Worm (Caenorhabditis elegans) whole organism, L4 larva: ENCODE results near the gene srg-38.

Experiments
- F37D6.2 ChIP-seq: sonication (generic microtip); optimal IDR thresholded peaks from 2 replicates; lab custom pipeline; 2016; ENCODE audit warnings: mild to moderate bottlenecking, missing genetic modification characterization, missing compliant biosample characterization
- R02D3.7 ChIP-seq: fragments of 150-350 bp; sonication (generic microtip); optimal IDR thresholded peaks from 3 replicates; lab custom pipeline; 2014; ENCODE audit warnings: missing biosample characterization, missing genetic modification characterization
- T20F7.1 ChIP-seq: fragments of 200-800 bp; sonication (Bioruptor generic); optimal IDR thresholded peaks from 2 replicates; lab custom pipeline; 2018; ENCODE audit warnings: mild to moderate bottlenecking, missing genetic modification characterization, missing compliant biosample characterization
- T26A8.4 ChIP-seq: fragments of 200-800 bp; sonication (Bioruptor generic); IDR thresholded peaks from 2 replicates; pipeline ENCODE4 v1.3.6; 2022; ENCODE audit warnings: missing genetic modification characterization, missing compliant biosample characterization
- Y105C5A.15 ChIP-seq: fragments of 200-800 bp; sonication (Bioruptor generic); IDR thresholded peaks from 2 replicates; pipeline ENCODE4 v1.3.6; 2022; ENCODE audit warnings: missing genetic modification characterization, missing compliant biosample characterization
- Y5F2A.4 ChIP-seq: fragments of 200-800 bp; sonication (Bioruptor generic); optimal IDR thresholded peaks from 2 replicates; lab custom pipeline; 2018; ENCODE audit warnings: mild to moderate bottlenecking, missing genetic modification characterization, missing compliant biosample characterization
- ZK337.2 ChIP-seq: fragments of 200-800 bp; sonication (Bioruptor generic); IDR thresholded peaks from 2 replicates; pipeline ENCODE4 v1.3.6; 2022; ENCODE audit warnings: missing genetic modification reagents, missing genetic modification characterization, missing compliant biosample characterization
- ZK546.5 ChIP-seq, 2 experiments: sonication (generic microtip); optimal IDR thresholded peaks; 2 replicates each; lab custom pipeline; 2017; ENCODE audit warnings: missing biosample characterization in 2 of 2, missing genetic modification characterization in 2 of 2
- aha-1 ChIP-seq: fragments of 150-350 bp; peaks from one replicate; lab custom pipeline; 2014; ENCODE audit warnings: missing biosample characterization, missing genetic modification characterization
- aly-2 ChIP-seq: sonication (generic microtip); optimal IDR thresholded peaks from 2 replicates; lab custom pipeline; 2018; ENCODE audit warnings: missing biosample characterization, missing genetic modification characterization
- ama-1 ChIP-seq: fragments of 150-350 bp; optimal IDR thresholded peaks from 2 replicates; lab custom pipeline; 2014; ENCODE audit warnings: inconsistent platforms, mixed read lengths
- arid-1 ChIP-seq: fragments of 200-800 bp; sonication (Bioruptor generic); conservative IDR thresholded peaks from 2 replicates; pipeline ENCODE4 v1.3.6; 2022; ENCODE audit warnings: missing genetic modification reagents, missing genetic modification characterization, missing compliant biosample characterization
- ceh-44 ChIP-seq: fragments of 200-800 bp; sonication (Bioruptor generic); IDR thresholded peaks from 2 replicates; pipeline ENCODE4 v1.3.6; 2022; ENCODE audit warnings: missing genetic modification reagents, missing genetic modification characterization, missing compliant biosample characterization
- ceh-62 ChIP-seq: sonication (generic microtip); optimal IDR thresholded peaks from 2 replicates; lab custom pipeline; 2017; ENCODE audit warnings: missing biosample characterization, missing genetic modification characterization
- cey-2 ChIP-seq: sonication (generic microtip); optimal IDR thresholded peaks from 3 replicates; lab custom pipeline; 2017; ENCODE audit warnings: missing genetic modification characterization, mild to moderate bottlenecking, missing compliant biosample characterization, antibody characterized with exemption, borderline replicate concordance; ENCODE audit not compliant: insufficient read depth
- daf-16 ChIP-seq, 3 experiments: sonication (generic microtip); optimal IDR thresholded peaks; 2 replicates each; lab custom pipeline; 2016 to 2017; ENCODE audit warnings: missing genetic modification characterization in 3 of 3, missing genetic modification reagents in 3 of 3, mild to moderate bottlenecking in 2 of 3, missing compliant biosample characterization in 2 of 3, missing biosample characterization in 1 of 3, moderate library complexity in 1 of 3
- daf-19 ChIP-seq: fragments of 200-800 bp; sonication (Bioruptor generic); conservative IDR thresholded peaks from 2 replicates; pipeline ENCODE4 v1.3.6; 2022; ENCODE audit warnings: missing genetic modification characterization, missing compliant biosample characterization
- dmd-8 ChIP-seq: fragments of 200-800 bp; sonication (Bioruptor generic); IDR thresholded peaks from 2 replicates; pipeline ENCODE4 v1.3.6; 2022; ENCODE audit warnings: missing genetic modification characterization, missing compliant biosample characterization
- dmd-9 ChIP-seq: fragments of 200-800 bp; sonication (Bioruptor generic); IDR thresholded peaks from 2 replicates; pipeline ENCODE4 v1.3.6; 2022; ENCODE audit warnings: missing genetic modification reagents, missing genetic modification characterization, missing compliant biosample characterization
- duxl-1 ChIP-seq: sonication (generic microtip); optimal IDR thresholded peaks from 2 replicates; lab custom pipeline; 2016; ENCODE audit warnings: mild to moderate bottlenecking, missing genetic modification characterization, moderate library complexity, missing compliant biosample characterization; ENCODE audit not compliant: poor library complexity
- dve-1 ChIP-seq: sonication (generic microtip); optimal IDR thresholded peaks from 2 replicates; lab custom pipeline; 2017; ENCODE audit warnings: antibody characterized with exemption, mild to moderate bottlenecking, missing genetic modification characterization, missing compliant biosample characterization; ENCODE audit not compliant: insufficient read depth
- fos-1 ChIP-seq: fragments of 150-350 bp; optimal IDR thresholded peaks from 2 replicates; lab custom pipeline; 2014; ENCODE audit warnings: missing biosample characterization, missing genetic modification characterization
- jun-1 ChIP-seq: fragments of 150-350 bp; optimal IDR thresholded peaks from 2 replicates; lab custom pipeline; 2014; ENCODE audit warnings: missing biosample characterization, missing genetic modification reagents, missing genetic modification characterization
- lin-13 ChIP-seq: fragments of 150-350 bp; optimal IDR thresholded peaks from 2 replicates; lab custom pipeline; 2014; ENCODE audit warnings: missing biosample characterization, missing genetic modification reagents, missing genetic modification characterization
- lin-38 ChIP-seq: fragments of 200-800 bp; sonication (Bioruptor generic); IDR thresholded peaks from 2 replicates; pipeline ENCODE4 v1.3.6; 2022; ENCODE audit warnings: missing genetic modification reagents, missing genetic modification characterization, missing compliant biosample characterization
- lsy-2 ChIP-seq, 2 experiments: fragments of 150-350 bp in 1 of 2; sonication (generic microtip) in 1 of 2; optimal IDR thresholded peaks; 2 replicates each; lab custom pipeline; 2014 to 2017; ENCODE audit warnings: missing biosample characterization in 2 of 2, missing genetic modification characterization in 2 of 2
- madf-9 ChIP-seq: fragments of 200-800 bp; sonication (Bioruptor generic); conservative IDR thresholded peaks from 2 replicates; pipeline ENCODE4 v1.3.6; 2022; ENCODE audit warnings: missing genetic modification reagents, missing genetic modification characterization, missing compliant biosample characterization
- mdl-1 ChIP-seq, 2 experiments: fragments of 150-350 bp in 1 of 2; sonication (generic microtip) in 1 of 2; optimal IDR thresholded peaks; 2 replicates each; lab custom pipeline; 2014 to 2017; ENCODE audit warnings: missing biosample characterization in 2 of 2, missing genetic modification characterization in 2 of 2
- mep-1 ChIP-seq: fragments of 150-350 bp; sonication (generic microtip); optimal IDR thresholded peaks from 3 replicates; lab custom pipeline; 2014; ENCODE audit warnings: missing biosample characterization, missing genetic modification characterization
- mes-2 ChIP-seq: sonication (generic microtip); optimal IDR thresholded peaks from 2 replicates; lab custom pipeline; 2016; ENCODE audit warnings: missing genotype, mild to moderate bottlenecking, missing genetic modification characterization, missing compliant biosample characterization; ENCODE audit not compliant: poor library complexity, severe bottlenecking
- mxl-3 ChIP-seq: fragments of 200-800 bp; sonication (Bioruptor generic); optimal IDR thresholded peaks from 2 replicates; lab custom pipeline; 2018; ENCODE audit warnings: mild to moderate bottlenecking, missing genetic modification characterization, missing compliant biosample characterization
- nhr-11 ChIP-seq: fragments of 150-350 bp; optimal IDR thresholded peaks from 2 replicates; lab custom pipeline; 2014; ENCODE audit warnings: missing biosample characterization, missing genetic modification characterization
- nhr-111 ChIP-seq: fragments of 200-800 bp; sonication (Bioruptor generic); optimal IDR thresholded peaks from 2 replicates; lab custom pipeline; 2018; ENCODE audit warnings: mild to moderate bottlenecking, missing genetic modification characterization, missing compliant biosample characterization
- nhr-25 ChIP-seq: sonication (generic microtip); optimal IDR thresholded peaks from 2 replicates; lab custom pipeline; 2017; ENCODE audit warnings: missing genetic modification characterization, mild to moderate bottlenecking, missing compliant biosample characterization, antibody characterized with exemption, moderate library complexity, borderline replicate concordance; ENCODE audit not compliant: insufficient read depth
- nhr-77 ChIP-seq: fragments of 150-350 bp; optimal IDR thresholded peaks from 2 replicates; lab custom pipeline; 2014; ENCODE audit warnings: missing biosample characterization, missing genetic modification characterization
- pqm-1 ChIP-seq: sonication (generic microtip); optimal IDR thresholded peaks from 2 replicates; lab custom pipeline; 2017; ENCODE audit warnings: missing biosample characterization, missing genetic modification characterization
- saeg-2 ChIP-seq: fragments of 200-800 bp; sonication (Bioruptor generic); IDR thresholded peaks from 2 replicates; pipeline ENCODE4 v1.3.6; 2022; ENCODE audit warnings: missing genetic modification reagents, missing genetic modification characterization, missing compliant biosample characterization
- sdz-12 ChIP-seq: fragments of 200-800 bp; sonication (Bioruptor generic); optimal IDR thresholded peaks from 2 replicates; lab custom pipeline; 2018; ENCODE audit warnings: mild to moderate bottlenecking, missing genetic modification characterization, missing compliant biosample characterization
- spr-1 ChIP-seq: sonication (generic microtip); optimal IDR thresholded peaks from 2 replicates; lab custom pipeline; 2016; ENCODE audit warnings: mild to moderate bottlenecking, missing genetic modification characterization, missing compliant biosample characterization
- tra-1 ChIP-seq: fragments of 200-800 bp; sonication (Bioruptor generic); IDR thresholded peaks from 2 replicates; pipeline ENCODE4 v1.3.6; 2022; ENCODE audit warnings: missing genetic modification reagents, missing genetic modification characterization, missing compliant biosample characterization
- unc-130 ChIP-seq: sonication (generic microtip); optimal IDR thresholded peaks from 2 replicates; lab custom pipeline; 2016; ENCODE audit warnings: missing genetic modification reagents, missing genetic modification characterization, missing compliant biosample characterization
- unc-62 ChIP-seq, 3 experiments: fragments of 150-350 bp in 1 of 3; sonication (generic microtip); optimal IDR thresholded peaks in 2 of 3; peaks in 1 of 3; 1 replicate in 1 of 3; 2 replicates in 2 of 3; lab custom pipeline; 2014 to 2017; ENCODE audit warnings: missing biosample characterization in 3 of 3, missing genetic modification characterization in 3 of 3, missing genetic modification reagents in 3 of 3, missing genotype in 1 of 3
- vab-7 ChIP-seq: fragments of 200-800 bp; sonication (Bioruptor generic); IDR thresholded peaks from 2 replicates; pipeline ENCODE4 v1.3.6; 2022; ENCODE audit warnings: missing genetic modification reagents, missing genetic modification characterization, missing compliant biosample characterization
- zfp-2 ChIP-seq: sonication (generic microtip); optimal IDR thresholded peaks from 2 replicates; lab custom pipeline; 2016; ENCODE audit warnings: mild to moderate bottlenecking, missing genetic modification characterization, missing compliant biosample characterization
- zfp-3 ChIP-seq: fragments of 200-800 bp; sonication (Bioruptor generic); conservative IDR thresholded peaks from 2 replicates; pipeline ENCODE4 v1.3.6; 2022; ENCODE audit warnings: missing genetic modification reagents, missing genetic modification characterization, missing compliant biosample characterization

srg-38 gene

ce11 chrV:11118179-11118725, 37.2 kb downstream of the srg-38 start:
- TF ChIP-seq T20F7.1 (GFP tag; lab: Kevin White, UChicago) (peak; percentile 32), lsy-2 (tag; optimal IDR thresholded peaks at IDR 0.05; lab: Kevin White, UChicago) (peak in 1 of 2 experiments; percentile 17), lin-38 (peak; percentile 35; the same call in 1 of the 2 replicates), mes-2 (tag; lab: Kevin White, UChicago) (peak; percentile 23), aha-1 (tag; lab: Kevin White, UChicago) (peak; percentile 84), mxl-3 (GFP tag; lab: Kevin White, UChicago) (no peak), ceh-62 (tag; lab: Kevin White, UChicago) (no peak), R02D3.7 (tag; lab: Kevin White, UChicago) (no peak), T26A8.4 (GFP tag; lab: Robert Waterston, UW) (0 out of 2 replicates have a peak, but pooled peaks have one; percentile 42), zfp-3 (GFP tag; lab: Robert Waterston, UW) (peak; percentile 78; the same call in 1 of the 2 replicates), pqm-1 (no peak), tra-1 (GFP tag; lab: Robert Waterston, UW) (0 out of 2 replicates have a peak, but pooled peaks have one; percentile 10), nhr-77 (peak; percentile 31), F37D6.2 (tag; lab: Kevin White, UChicago) (no peak), dve-1 (tag; lab: Kevin White, UChicago) (peak; percentile 5), nhr-25 (peak; percentile 14), aly-2 (tag; lab: Kevin White, UChicago) (no peak), daf-16 (GFP tag; optimal IDR thresholded peaks at IDR 0.05; lab: Kevin White, UChicago) (peak in 1 of 2 experiments; percentile 14), daf-16 (tag; optimal IDR thresholded peaks at IDR 0.05; lab: Kevin White, UChicago) (peak; percentile 28)

- TF ChIP-seq mep-1, result no peak
- no peak for TF ChIP-seq saeg-2
- no peak for TF ChIP-seq ZK546.5 (tag; optimal IDR thresholded peaks at IDR 0.05; lab: Kevin White, UChicago)
- TF ChIP-seq ceh-62 (tag; lab: Kevin White, UChicago), result no peak
- TF ChIP-seq ama-1 (lab: Kevin White, UChicago), result no peak
- TF ChIP-seq fos-1 (tag; lab: Kevin White, UChicago), result no peak
- TF ChIP-seq Y105C5A.15 (GFP tag; lab: Robert Waterston, UW), result no peak
- TF ChIP-seq T26A8.4 (GFP tag; lab: Robert Waterston, UW), result no peak
- TF ChIP-seq daf-19 (GFP tag; lab: Robert Waterston, UW), result no peak
- no peak for TF ChIP-seq zfp-2 (tag; lab: Kevin White, UChicago)
- TF ChIP-seq dmd-8, result no peak
Measured at ce11 chrV:11113607-11114006, 41.8 kb downstream of the srg-38 start, which contains the start of gene math-33. TSS of gene math-33 (plus strand) at chrV:11113907.

- TF ChIP-seq lin-13 (GFP tag; lab: Kevin White, UChicago) (peak; percentile 60), jun-1 (tag; lab: Kevin White, UChicago) (no peak), duxl-1 (tag; lab: Kevin White, UChicago) (peak; percentile 79), dmd-9 (no peak), sdz-12 (no peak), unc-62 (GFP tag; optimal IDR thresholded peaks at IDR 0.05 in 1 of 2; lab: Kevin White, UChicago) (peak in 1 of 2 experiments; percentile 34), unc-62 (tag; optimal IDR thresholded peaks at IDR 0.05; lab: Kevin White, UChicago) (no peak), ceh-44 (GFP tag; lab: Robert Waterston, UW) (no peak; the same call in 1 of the 2 replicates), nhr-111 (GFP tag; lab: Kevin White, UChicago) (no peak), ZK337.2 (no peak), T20F7.1 (GFP tag; lab: Kevin White, UChicago) (no peak), spr-1 (peak; percentile 43), nhr-11 (tag; lab: Kevin White, UChicago) (no peak), Y5F2A.4 (GFP tag; lab: Kevin White, UChicago) (no peak), cey-2 (tag; lab: Kevin White, UChicago) (no peak), arid-1 (GFP tag; lab: Robert Waterston, UW) (0 out of 2 replicates have a peak, but pooled peaks have one; percentile 13), tra-1 (GFP tag; lab: Robert Waterston, UW) (no peak), madf-9 (GFP tag; lab: Robert Waterston, UW) (no peak), mdl-1 (tag; optimal IDR thresholded peaks at IDR 0.05; lab: Kevin White, UChicago) (no peak), vab-7 (GFP tag; lab: Robert Waterston, UW) (no peak), unc-130 (peak; percentile 75)
Measured at ce11 chrV:11113041-11113574, 42.3 kb downstream of the srg-38 start, which contains the start of gene erfa-3. TSS of gene erfa-3 (minus strand) at chrV:11113091.
